Fruit fly (Drosophila melanogaster) whole organism, embryonic: ENCODE results near the gene Nubp1.

Experiments used
- Atf3 ChIP-seq: fragments of 200-800 bp; sonication (Bioruptor generic); optimal IDR thresholded peaks from 3 replicates; lab custom pipeline; 2016; ENCODE audit warnings: missing biosample characterization, missing genetic modification characterization
- Atf6 ChIP-seq: fragments of 200-800 bp; sonication (Bioruptor generic); IDR thresholded peaks from 2 replicates; pipeline ENCODE4 v1.3.6; 2022; ENCODE audit warnings: missing biosample characterization, missing genetic modification characterization
- CG10543 ChIP-seq: fragments of 200-800 bp; sonication (Bioruptor generic); optimal IDR thresholded peaks from 3 replicates; lab custom pipeline; 2017; ENCODE audit warnings: missing biosample characterization, mild to moderate bottlenecking, missing genetic modification characterization, moderate library complexity
- CG12769 ChIP-seq: fragments of 200-800 bp; sonication (Bioruptor generic); optimal IDR thresholded peaks from 2 replicates; lab custom pipeline; 2019; ENCODE audit warnings: missing biosample characterization, mild to moderate bottlenecking, missing genetic modification characterization, moderate library complexity
- CG1647 ChIP-seq: fragments of 200-800 bp; sonication (Bioruptor generic); optimal IDR thresholded peaks from 3 replicates; lab custom pipeline; 2016; ENCODE audit warnings: missing biosample characterization, missing genetic modification characterization
- CG17361 ChIP-seq: fragments of 200-800 bp; sonication (Bioruptor generic); IDR thresholded peaks from 3 replicates; pipeline ENCODE4 v1.3.6; 2022; ENCODE audit warnings: missing biosample characterization, missing genetic modification characterization
- CG18011 ChIP-seq: fragments of 200-800 bp; sonication (Bioruptor generic); optimal IDR thresholded peaks from 2 replicates; lab custom pipeline; 2017; ENCODE audit warnings: missing biosample characterization, missing genetic modification characterization, mild to moderate bottlenecking, moderate library complexity, missing genotype
- CG1832 ChIP-seq: fragments of 200-800 bp; sonication (Bioruptor generic); optimal IDR thresholded peaks from 2 replicates; lab custom pipeline; 2017; ENCODE audit warnings: missing biosample characterization, mild to moderate bottlenecking, missing genetic modification characterization, inconsistent platforms
- CG2120 ChIP-seq: fragments of 200-800 bp; sonication (Bioruptor generic); optimal IDR thresholded peaks from 3 replicates; lab custom pipeline; 2016; ENCODE audit warnings: missing biosample characterization, missing genetic modification characterization
- CG32767 ChIP-seq: fragments of 200-800 bp; sonication (Bioruptor generic); IDR thresholded peaks from 2 replicates; pipeline ENCODE4 v1.3.6; 2022; ENCODE audit warnings: missing biosample characterization, missing genetic modification characterization
- CG3407 ChIP-seq: fragments of 200-800 bp; sonication (Bioruptor generic); optimal IDR thresholded peaks from 2 replicates; lab custom pipeline; 2018; ENCODE audit warnings: missing biosample characterization, mild to moderate bottlenecking, missing genetic modification characterization
- CG4360 ChIP-seq: fragments of 200-800 bp; sonication (Bioruptor generic); IDR thresholded peaks from 2 replicates; pipeline ENCODE4 v1.3.6; 2022; ENCODE audit warnings: missing biosample characterization, missing genetic modification characterization
- CG6272 ChIP-seq: fragments of 200-800 bp; sonication (Bioruptor generic); IDR thresholded peaks from 2 replicates; pipeline ENCODE4 v1.3.6; 2022; ENCODE audit warnings: missing biosample characterization, missing genetic modification characterization
- CG8281 ChIP-seq: fragments of 200-800 bp; sonication (Bioruptor generic); optimal IDR thresholded peaks from 2 replicates; lab custom pipeline; 2018; ENCODE audit warnings: missing biosample characterization, mild to moderate bottlenecking, missing genetic modification characterization, moderate library complexity
- CG8388 ChIP-seq: fragments of 200-800 bp; sonication (Bioruptor generic); optimal IDR thresholded peaks from 2 replicates; lab custom pipeline; 2019; ENCODE audit warnings: missing biosample characterization, mild to moderate bottlenecking, missing genetic modification characterization, moderate library complexity
- CG9932 ChIP-seq: fragments of 200-800 bp; sonication (Bioruptor generic); IDR thresholded peaks from 2 replicates; pipeline ENCODE4 v1.3.6; 2022; ENCODE audit warnings: missing biosample characterization, missing genetic modification characterization
- CrebB ChIP-seq: fragments of 200-800 bp; sonication (Bioruptor generic); optimal IDR thresholded peaks from 3 replicates; lab custom pipeline; 2018; ENCODE audit warnings: missing biosample characterization, mild to moderate bottlenecking, missing genetic modification characterization
- Drgx ChIP-seq: fragments of 200-800 bp; sonication (Bioruptor generic); IDR thresholded peaks from 2 replicates; pipeline ENCODE4 v1.3.6; 2022; ENCODE audit warnings: missing biosample characterization, missing genetic modification characterization
- Ets65A ChIP-seq: fragments of 200-800 bp; sonication (Bioruptor generic); peaks from one replicate; lab custom pipeline; 2016; ENCODE audit warnings: missing biosample characterization, missing genetic modification characterization
- Kr ChIP-seq: fragments of 200-800 bp; sonication (Bioruptor generic); optimal IDR thresholded peaks from 2 replicates; lab custom pipeline; 2017; ENCODE audit warnings: missing biosample characterization, mild to moderate bottlenecking, missing genetic modification characterization
- Med ChIP-seq: fragments of 200-800 bp; sonication (Bioruptor generic); peaks from one replicate; lab custom pipeline; 2016; ENCODE audit warnings: missing biosample characterization, missing genetic modification characterization, mild to moderate bottlenecking, inconsistent platforms, moderate library complexity
- Pdp1 ChIP-seq, 2 experiments: fragments of 200-800 bp; sonication (Bioruptor generic); optimal IDR thresholded peaks; 3 replicates each; lab custom pipeline; 2016; ENCODE audit warnings: missing biosample characterization in 2 of 2, missing genetic modification characterization in 2 of 2, mild to moderate bottlenecking in 1 of 2, moderate library complexity in 1 of 2
- Rfx ChIP-seq: fragments of 200-800 bp; sonication (Bioruptor generic); IDR thresholded peaks from 2 replicates; pipeline ENCODE4 v1.3.6; 2022; ENCODE audit warnings: missing biosample characterization, missing genetic modification characterization
- Sox102F ChIP-seq: fragments of 200-800 bp; sonication (Bioruptor generic); optimal IDR thresholded peaks from 2 replicates; lab custom pipeline; 2018; ENCODE audit warnings: missing biosample characterization, mild to moderate bottlenecking, missing genetic modification characterization, moderate library complexity
- Taf1 ChIP-seq: fragments of 200-800 bp; sonication (Bioruptor generic); IDR thresholded peaks from 2 replicates; pipeline ENCODE4 v1.3.6; 2022; ENCODE audit warnings: missing biosample characterization, missing genetic modification characterization
- cg ChIP-seq: fragments of 200-800 bp; sonication (Bioruptor generic); optimal IDR thresholded peaks from 3 replicates; lab custom pipeline; 2019; ENCODE audit warnings: missing biosample characterization, mild to moderate bottlenecking, missing genetic modification characterization, moderate library complexity
- ci ChIP-seq: fragments of 200-800 bp; sonication (Bioruptor generic); IDR thresholded peaks from 3 replicates; pipeline ENCODE4 v1.3.6; 2022; ENCODE audit warnings: missing biosample characterization, missing genetic modification characterization
- exex ChIP-seq: fragments of 200-800 bp; sonication (Bioruptor generic); optimal IDR thresholded peaks from 4 replicates; lab custom pipeline; 2018; ENCODE audit warnings: missing biosample characterization, mild to moderate bottlenecking, missing genetic modification characterization, moderate library complexity
- gce ChIP-seq: fragments of 200-800 bp; sonication (Bioruptor generic); IDR thresholded peaks from 3 replicates; pipeline ENCODE4 v1.3.6; 2022; ENCODE audit warnings: missing biosample characterization, missing genetic modification characterization
- gem ChIP-seq: fragments of 200-800 bp; sonication (Bioruptor generic); optimal IDR thresholded peaks from 2 replicates; lab custom pipeline; 2019; ENCODE audit warnings: missing biosample characterization, mild to moderate bottlenecking, missing genetic modification characterization, moderate library complexity
- gfzf ChIP-seq: fragments of 200-800 bp; sonication (Bioruptor generic); optimal IDR thresholded peaks from 2 replicates; lab custom pipeline; 2016; ENCODE audit warnings: missing biosample characterization, mild to moderate bottlenecking, missing genetic modification characterization, moderate library complexity
- grau ChIP-seq: fragments of 200-800 bp; optimal IDR thresholded peaks from 3 replicates; lab custom pipeline; 2019; ENCODE audit warnings: missing biosample characterization, mild to moderate bottlenecking, missing genetic modification characterization, moderate library complexity
- pb ChIP-seq: fragments of 200-800 bp; sonication (Bioruptor generic); optimal IDR thresholded peaks from 3 replicates; lab custom pipeline; 2016; ENCODE audit warnings: missing biosample characterization, missing genetic modification characterization
- peb ChIP-seq: fragments of 200-800 bp; sonication (Bioruptor generic); IDR thresholded peaks from 2 replicates; pipeline ENCODE4 v1.3.6; 2022; ENCODE audit warnings: missing biosample characterization, missing genetic modification characterization
- psq ChIP-seq: fragments of 200-800 bp; sonication (Bioruptor generic); optimal IDR thresholded peaks from 2 replicates; lab custom pipeline; 2017; ENCODE audit warnings: missing biosample characterization, missing genetic modification characterization
- pum ChIP-seq: fragments of 200-800 bp; sonication (Bioruptor generic); optimal IDR thresholded peaks from 2 replicates; lab custom pipeline; 2016; ENCODE audit warnings: missing biosample characterization, missing genetic modification characterization
- sd ChIP-seq: fragments of 200-800 bp; sonication (Bioruptor generic); optimal IDR thresholded peaks from 3 replicates; lab custom pipeline; 2018; ENCODE audit warnings: missing biosample characterization, mild to moderate bottlenecking, missing genetic modification characterization, moderate library complexity
- sens ChIP-seq: fragments of 200-800 bp; sonication (Bioruptor generic); peaks from one replicate; lab custom pipeline; 2016; ENCODE audit warnings: missing biosample characterization, missing genetic modification characterization
- slbo ChIP-seq: fragments of 200-800 bp; sonication (Bioruptor generic); IDR thresholded peaks from 2 replicates; pipeline ENCODE4 v1.3.6; 2022; ENCODE audit warnings: missing biosample characterization, missing genetic modification characterization
- sug ChIP-seq: fragments of 200-800 bp; optimal IDR thresholded peaks from 2 replicates; lab custom pipeline; 2019; ENCODE audit warnings: missing biosample characterization, mild to moderate bottlenecking, missing genetic modification characterization, moderate library complexity
- unpg ChIP-seq: fragments of 200-800 bp; sonication (Bioruptor generic); optimal IDR thresholded peaks from 3 replicates; lab custom pipeline; 2018; ENCODE audit warnings: missing biosample characterization, mild to moderate bottlenecking, missing genetic modification characterization, moderate library complexity

The Nubp1 gene

dm6 chr2L:16760504-16761417 is 28.4 kb downstream of the Nubp1 start, which contains the start of gene ppk17:
TSS of gene ppk17 (minus strand) at chr2L:16760554.
- TF ChIP-seq sd (peak; percentile 85), CG10543 (GFP tag; lab: Kevin White, UChicago) (peak; percentile 59), gfzf (GFP tag; lab: Kevin White, UChicago) (no peak), Atf6 (GFP tag; lab: Robert Waterston, UW) (no peak), Drgx (GFP tag; lab: Robert Waterston, UW) (peak; percentile 35; the same call in 1 of the 2 replicates), CG17361 (0 out of 3 replicates have a peak, but pooled peaks have one; percentile 14), sens (GFP tag; lab: Kevin White, UChicago) (peak; percentile 15), Med (peak; percentile 25), CG3407 (no peak), CG1832 (GFP tag; lab: Kevin White, UChicago) (no peak), cg (GFP tag; lab: Kevin White, UChicago) (peak; percentile 45), gem (tag; lab: Kevin White, UChicago) (peak; percentile 22), CG12769 (peak; percentile 68), CG32767 (GFP tag; lab: Robert Waterston, UW) (0 out of 2 replicates have a peak, but pooled peaks have one; percentile 17), grau (tag; lab: Kevin White, UChicago) (peak; percentile 4), peb (no peak), CrebB (no peak), CG4360 (GFP tag; lab: Robert Waterston, UW) (no peak), pb (GFP tag; lab: Kevin White, UChicago) (no peak), Pdp1 (GFP tag; optimal IDR thresholded peaks at IDR 0.05; lab: Kevin White, UChicago) (peak in 1 of 2 experiments; percentile 6)

dm6 chr2L:16761891-16762290 is 29.5 kb downstream of the Nubp1 start:
- no peak for TF ChIP-seq CG6272 (GFP tag; lab: Robert Waterston, UW)
- peak; percentile 10 for TF ChIP-seq CG2120 (GFP tag; lab: Kevin White, UChicago)
- peak; percentile 11 for TF ChIP-seq unpg (GFP tag; lab: Kevin White, UChicago)
- peak; percentile 11 for TF ChIP-seq sug (tag; lab: Kevin White, UChicago)
- TF ChIP-seq exex = no peak
- TF ChIP-seq gem (tag; lab: Kevin White, UChicago) = peak; percentile 4
- TF ChIP-seq ci (GFP tag; lab: Robert Waterston, UW) = 0 out of 3 replicates have a peak, but pooled peaks have one; percentile 37
- TF ChIP-seq Med = peak; percentile 59
- TF ChIP-seq Atf3 (GFP tag; lab: Kevin White, UChicago) = no peak
- peak; percentile 65 for TF ChIP-seq sens (GFP tag; lab: Kevin White, UChicago)
- TF ChIP-seq pum (GFP tag; lab: Kevin White, UChicago) = no peak
- 0 out of 3 replicates have a peak, but pooled peaks have one; percentile 27 for TF ChIP-seq gce (GFP tag; lab: Robert Waterston, UW)
- TF ChIP-seq CG8281 (tag; lab: Kevin White, UChicago) = no peak
- TF ChIP-seq Sox102F (GFP tag; lab: Kevin White, UChicago) = peak; percentile 37
- no peak for TF ChIP-seq CG18011
- no peak for TF ChIP-seq Kr (GFP tag; lab: Kevin White, UChicago)
- peak; percentile 35; the same call in 1 of the 2 replicates for TF ChIP-seq slbo (GFP tag; lab: Robert Waterston, UW)
- TF ChIP-seq CG1647 = no peak
- peak; percentile 23; the same call in 1 of the 2 replicates for TF ChIP-seq Rfx (GFP tag; lab: Robert Waterston, UW)
- TF ChIP-seq Ets65A (GFP tag; lab: Kevin White, UChicago) = peak; percentile 76
- 0 out of 2 replicates have a peak, but pooled peaks have one; percentile 7 for TF ChIP-seq Taf1 (GFP tag; lab: Robert Waterston, UW)
- TF ChIP-seq CG8388 (GFP tag; lab: Kevin White, UChicago) = no peak
- TF ChIP-seq psq (GFP tag; lab: Kevin White, UChicago) = no peak
- 0 out of 2 replicates have a peak, but pooled peaks have one; percentile 11 for TF ChIP-seq CG9932
